Worm (Caenorhabditis elegans) whole organism, early embryonic: ENCODE data around the gene str-264.

Experiments
- hnd-1 ChIP-seq: sonication (generic microtip); optimal IDR thresholded peaks from 2 replicates; lab custom pipeline; 2016; ENCODE audit warnings: missing genetic modification characterization, missing compliant biosample characterization
- sea-1 ChIP-seq: fragments of 200-800 bp; sonication (Bioruptor generic); conservative IDR thresholded peaks from 2 replicates; pipeline ENCODE4 v1.3.6; 2022; ENCODE audit warnings: missing genetic modification characterization, missing compliant biosample characterization

ce11 chrV:15479107-15479506 lies 13.3 kb downstream of the str-264 start:
- TF ChIP-seq sea-1 (GFP tag; lab: Robert Waterston, UW) (no peak), hnd-1 (tag; lab: Kevin White, UChicago) (no peak)
